Worm (Caenorhabditis elegans) whole organism, L4 larva: ENCODE data around the gene C43F9.5.

Experiments used
- T20F7.1 ChIP-seq: fragments of 200-800 bp; sonication (Bioruptor generic); optimal IDR thresholded peaks from 2 replicates; lab custom pipeline; 2018; ENCODE audit warnings: mild to moderate bottlenecking, missing genetic modification characterization, missing compliant biosample characterization
- Y75B8A.6 ChIP-seq: fragments of 200-800 bp; sonication (Bioruptor generic); IDR thresholded peaks from 2 replicates; pipeline ENCODE4 v1.3.6; 2022; ENCODE audit warnings: missing genetic modification reagents, missing genetic modification characterization, missing compliant biosample characterization
- ceh-20 ChIP-seq: fragments of 200-800 bp; sonication (Bioruptor generic); IDR thresholded peaks from 2 replicates; pipeline ENCODE4 v1.3.6; 2022; ENCODE audit warnings: missing genetic modification reagents, missing genetic modification characterization, missing compliant biosample characterization
- daf-16 ChIP-seq, 3 experiments: sonication (generic microtip); optimal IDR thresholded peaks; 2 replicates each; lab custom pipeline; 2016 to 2017; ENCODE audit warnings: missing genetic modification characterization in 3 of 3, missing genetic modification reagents in 3 of 3, mild to moderate bottlenecking in 2 of 3, missing compliant biosample characterization in 2 of 3, missing biosample characterization in 1 of 3, moderate library complexity in 1 of 3
- dve-1 ChIP-seq: sonication (generic microtip); optimal IDR thresholded peaks from 2 replicates; lab custom pipeline; 2017; ENCODE audit warnings: antibody characterized with exemption, mild to moderate bottlenecking, missing genetic modification characterization, missing compliant biosample characterization; ENCODE audit not compliant: insufficient read depth
- nhr-11 ChIP-seq: fragments of 150-350 bp; optimal IDR thresholded peaks from 2 replicates; lab custom pipeline; 2014; ENCODE audit warnings: missing biosample characterization, missing genetic modification characterization
- zip-2 ChIP-seq: fragments of 150-350 bp; optimal IDR thresholded peaks from 2 replicates; lab custom pipeline; 2014; ENCODE audit warnings: missing biosample characterization, missing genetic modification characterization
- ztf-11 ChIP-seq: fragments of 150-350 bp; optimal IDR thresholded peaks from 2 replicates; lab custom pipeline; 2014; ENCODE audit warnings: missing biosample characterization, missing genetic modification characterization

- TF ChIP-seq ztf-11 (tag; lab: Kevin White, UChicago) (no peak), daf-16 (GFP tag; optimal IDR thresholded peaks at IDR 0.05; lab: Kevin White, UChicago) (no peak), daf-16 (tag; optimal IDR thresholded peaks at IDR 0.05; lab: Kevin White, UChicago) (no peak), T20F7.1 (GFP tag; lab: Kevin White, UChicago) (no peak), zip-2 (no peak), Y75B8A.6 (GFP tag; lab: Robert Waterston, UW) (no peak), dve-1 (tag; lab: Kevin White, UChicago) (no peak), ceh-20 (GFP tag; lab: Robert Waterston, UW) (no peak), nhr-11 (no peak)
Observed at ce11 chrIV:10596505-10596904, 6.0 kb upstream of the C43F9.5 start, which contains the start of gene C43F9.11.
